Fruit fly (Drosophila melanogaster) S2 (cell line): ENCODE data around the gene Csk.

Source experiments
- CG8478 ChIP-seq: fragments of >200 bp; optimal IDR thresholded peaks from 2 replicates; lab custom pipeline; 2018
- CTCF ChIP-seq, 2 experiments: fragments of >200 bp; optimal IDR thresholded peaks; 2 replicates each; lab custom pipeline; 2018

Gene Csk

DNA sequence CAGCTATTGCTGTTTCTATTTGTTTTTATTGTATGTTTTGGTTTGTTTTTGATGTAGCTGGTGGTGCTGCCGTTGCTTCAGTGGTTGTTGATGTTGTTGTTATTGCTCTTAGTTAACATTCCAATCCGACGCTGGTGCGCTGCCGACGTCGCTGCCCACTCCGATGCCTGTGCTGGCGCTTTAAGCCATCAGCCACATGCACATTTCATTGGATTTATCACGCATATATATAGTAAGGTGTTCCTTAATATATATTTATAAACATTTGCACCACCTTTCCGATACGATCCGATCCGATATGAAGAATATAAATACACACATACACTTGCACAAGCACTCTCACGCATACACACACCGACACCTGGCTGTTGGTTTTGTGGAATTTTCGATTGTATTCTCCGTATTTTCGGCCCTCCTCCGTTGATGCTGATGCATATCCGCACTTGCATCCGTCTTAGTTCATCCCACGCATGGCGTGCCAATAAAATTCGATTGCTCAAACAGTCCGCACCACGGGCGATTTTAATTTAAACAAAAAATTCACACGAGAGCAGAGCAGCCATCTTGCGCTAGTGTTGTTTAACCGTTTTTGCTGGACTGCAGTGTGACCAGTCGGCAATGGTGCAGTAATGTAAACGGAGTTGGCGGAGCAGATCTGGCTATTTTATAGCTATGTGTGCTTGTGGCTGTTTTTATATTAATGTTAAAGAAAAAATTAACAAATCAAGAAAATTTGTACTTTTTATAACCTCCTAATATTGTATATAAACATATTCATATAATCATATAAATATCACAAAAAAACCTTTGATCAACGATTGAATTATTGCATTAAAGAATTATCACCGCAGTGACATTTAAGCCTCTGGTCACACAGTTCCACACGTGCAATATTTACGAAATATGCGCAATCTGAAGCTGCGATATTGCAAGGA, at the start of gene Csk, which contains the start of gene Elp1:
Csk (minus strand) TSS at position 602 of the 935 bp plus-strand sequence.
Elp1 (plus strand) TSS at position 867 of the 935 bp plus-strand sequence.
- TF ChIP-seq CTCF (optimal IDR thresholded peaks at IDR 0.05; lab: Kevin White, UChicago) (no peak), CG8478 (lab: Kevin White, UChicago) (no peak)

DNA sequence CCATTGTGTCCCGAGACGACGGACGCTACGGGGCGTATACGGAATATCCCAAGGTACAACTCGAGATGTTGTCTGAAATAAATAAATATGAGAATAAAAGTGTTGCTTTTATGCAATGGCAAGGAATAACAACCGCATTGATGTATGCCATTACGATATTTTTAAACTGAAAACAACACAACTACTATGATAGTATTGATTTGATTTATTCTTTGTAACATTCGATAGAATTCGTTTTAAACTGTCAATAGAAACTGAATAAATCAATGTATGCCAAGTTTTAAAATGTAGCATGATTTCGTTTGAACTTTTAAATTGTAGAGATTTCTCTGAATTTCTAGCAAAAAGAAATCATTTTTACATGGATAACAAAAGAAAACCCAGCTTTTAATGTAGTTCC, 45.7 kb upstream of the Csk start, which contains the start of gene CG14717:
CG14717 (plus strand) TSS at position 301 of the 400 bp plus-strand sequence.
- no peak for TF ChIP-seq CG8478 (lab: Kevin White, UChicago)
- no peak for TF ChIP-seq CTCF (optimal IDR thresholded peaks at IDR 0.05; lab: Kevin White, UChicago)

DNA sequence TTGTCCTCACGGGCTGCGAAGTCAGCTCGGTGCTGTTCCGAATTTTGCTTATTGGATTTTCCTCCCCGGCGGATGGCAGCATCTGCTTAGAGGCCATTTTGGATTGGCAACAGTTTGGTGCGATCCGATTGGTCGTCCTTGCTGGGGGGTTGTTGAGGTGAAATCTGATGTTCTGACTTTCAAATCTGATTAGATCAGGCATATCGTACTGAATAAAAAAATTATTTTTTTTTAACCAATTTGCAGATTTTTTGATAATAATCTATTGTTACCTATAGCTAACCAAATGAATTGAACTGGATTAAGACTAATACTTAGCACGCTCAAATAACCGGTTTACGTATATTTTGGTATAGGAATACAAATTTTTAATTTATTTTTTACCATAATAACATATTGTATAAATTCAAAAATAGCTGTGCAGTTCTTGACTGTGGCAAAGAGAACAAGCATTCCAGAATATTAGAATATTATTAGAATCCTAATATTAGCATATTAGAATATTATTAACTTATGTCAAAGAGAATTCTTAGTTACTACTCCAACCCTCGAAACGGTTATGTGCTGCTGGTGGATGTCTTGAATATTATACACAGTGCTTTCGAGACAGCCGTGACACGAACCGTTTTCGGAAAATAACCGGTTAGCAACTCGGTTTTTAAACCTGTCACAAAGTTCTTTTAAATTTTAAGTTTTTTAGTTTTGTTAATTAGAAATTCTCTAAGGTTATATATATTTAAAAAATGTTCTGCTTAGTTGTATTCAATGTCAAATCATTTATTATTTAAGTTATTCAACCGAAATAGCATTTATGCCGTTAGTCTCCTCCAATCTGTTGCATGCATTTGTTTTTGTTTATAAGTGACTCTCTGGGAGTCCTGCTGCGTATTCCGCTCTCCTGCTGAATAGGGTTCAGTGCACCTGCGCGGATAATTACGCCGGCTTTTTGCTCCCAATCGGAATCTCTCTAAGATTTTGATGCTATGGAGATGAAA, 44.1 kb upstream of the Csk start, which contains the start of gene Fer3:
Fer3 (minus strand) TSS at position 1 of the 995 bp plus-strand sequence.
- TF ChIP-seq CG8478 (lab: Kevin White, UChicago): no peak
- peak in 1 of 2 experiments; percentile 66 for TF ChIP-seq CTCF (optimal IDR thresholded peaks at IDR 0.05; lab: Kevin White, UChicago)

DNA sequence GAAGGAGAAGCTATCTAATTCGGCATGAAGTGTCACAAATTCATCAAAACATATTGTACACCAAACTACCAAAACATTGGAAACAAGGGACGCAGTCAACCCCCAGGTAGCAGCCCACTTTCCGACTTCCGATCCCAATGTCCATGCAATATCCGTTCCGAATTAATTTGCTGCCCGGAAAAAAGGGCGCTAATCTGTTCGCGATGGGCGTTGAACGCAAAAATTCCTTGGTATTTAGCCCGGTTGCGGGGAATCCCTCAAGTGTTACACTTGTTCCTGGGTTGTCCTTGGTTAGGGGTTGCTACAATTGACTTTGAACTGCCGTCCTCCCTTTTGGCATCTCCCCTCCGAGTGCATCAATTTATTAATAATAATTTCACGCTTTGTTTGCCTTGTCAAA, 42.0 kb upstream of the Csk start:
- no peak for TF ChIP-seq CG8478 (lab: Kevin White, UChicago)
- no peak for TF ChIP-seq CTCF (optimal IDR thresholded peaks at IDR 0.05; lab: Kevin White, UChicago)

DNA sequence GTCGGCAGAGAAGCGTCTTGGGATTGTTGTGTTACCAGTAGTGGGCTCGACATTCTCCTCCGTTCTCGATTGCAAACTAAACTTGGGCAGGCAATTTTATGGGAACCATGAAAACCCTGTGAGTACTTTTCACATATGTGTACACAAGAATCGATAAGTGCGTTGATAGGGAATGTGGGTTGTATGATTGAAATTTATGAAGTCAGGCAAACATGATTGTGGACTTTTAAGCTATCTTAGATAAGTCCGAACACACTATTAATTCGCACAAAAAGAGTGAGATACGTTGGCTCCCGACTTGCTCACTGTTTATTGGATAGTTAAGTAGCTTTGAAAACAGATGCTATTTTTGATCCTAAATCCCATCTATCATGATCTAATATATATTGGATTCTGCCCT, 41.2 kb upstream of the Csk start, which contains the start of gene CG18765:
CG18765 (minus strand) TSS at position 53 of the 400 bp plus-strand sequence.
- TF ChIP-seq CTCF (optimal IDR thresholded peaks at IDR 0.05; lab: Kevin White, UChicago): no peak
- TF ChIP-seq CG8478 (lab: Kevin White, UChicago): no peak

DNA sequence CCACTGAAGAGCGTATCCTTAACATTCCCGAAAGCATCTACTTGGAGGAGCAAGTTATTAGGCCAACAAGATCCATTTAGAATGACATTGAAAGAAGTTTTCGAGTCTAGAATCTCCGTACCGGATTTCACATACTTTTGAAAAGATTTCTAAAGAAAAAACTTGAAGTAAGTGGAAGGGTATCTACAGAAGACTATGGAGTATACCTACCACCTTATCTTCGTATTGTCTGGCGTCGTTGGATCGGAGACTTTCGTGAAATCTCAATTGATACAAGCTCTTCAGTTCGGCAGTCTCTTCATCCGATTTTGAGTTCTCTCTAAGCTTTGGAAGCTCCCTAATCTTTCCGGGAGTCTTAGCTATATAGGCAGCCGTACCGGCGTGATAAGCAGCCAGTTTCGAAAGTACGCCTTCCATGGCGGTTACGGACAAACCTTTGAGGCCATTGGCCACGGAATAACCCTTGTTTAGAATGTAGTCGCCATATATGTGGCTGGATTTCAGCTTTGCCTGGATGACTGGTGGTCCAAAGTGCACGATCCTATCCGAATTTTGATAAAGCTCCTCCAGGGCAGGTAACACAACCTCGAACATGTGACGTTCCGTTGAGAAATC, 40.5 kb upstream of the Csk start:
- TF ChIP-seq CG8478 (lab: Kevin White, UChicago) (no peak), CTCF (optimal IDR thresholded peaks at IDR 0.05; lab: Kevin White, UChicago) (no peak)

DNA sequence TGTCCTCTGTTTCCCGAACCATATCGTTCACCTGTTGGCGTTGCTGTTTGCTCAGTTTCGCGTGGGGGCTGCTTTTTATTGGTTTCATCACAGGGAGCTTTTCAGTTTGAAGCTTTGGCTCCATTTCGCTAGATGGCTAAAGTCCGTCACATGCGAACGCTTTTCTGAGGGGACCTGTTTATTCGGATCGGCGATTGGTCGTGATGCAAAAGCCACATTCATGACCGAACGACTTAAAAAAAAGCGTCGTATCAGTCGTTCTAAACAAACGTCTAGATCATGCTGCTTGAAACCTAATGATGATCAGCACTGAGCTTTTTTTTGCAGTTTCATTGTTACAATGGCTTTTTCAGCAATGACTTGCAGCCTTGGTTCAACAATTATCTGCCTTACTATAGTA, 39.4 kb upstream of the Csk start, which contains the start of gene CG6908:
CG6908 (minus strand) TSS at position 152 of the 400 bp plus-strand sequence.
- no peak for TF ChIP-seq CTCF (optimal IDR thresholded peaks at IDR 0.05; lab: Kevin White, UChicago)
- no peak for TF ChIP-seq CG8478 (lab: Kevin White, UChicago)

DNA sequence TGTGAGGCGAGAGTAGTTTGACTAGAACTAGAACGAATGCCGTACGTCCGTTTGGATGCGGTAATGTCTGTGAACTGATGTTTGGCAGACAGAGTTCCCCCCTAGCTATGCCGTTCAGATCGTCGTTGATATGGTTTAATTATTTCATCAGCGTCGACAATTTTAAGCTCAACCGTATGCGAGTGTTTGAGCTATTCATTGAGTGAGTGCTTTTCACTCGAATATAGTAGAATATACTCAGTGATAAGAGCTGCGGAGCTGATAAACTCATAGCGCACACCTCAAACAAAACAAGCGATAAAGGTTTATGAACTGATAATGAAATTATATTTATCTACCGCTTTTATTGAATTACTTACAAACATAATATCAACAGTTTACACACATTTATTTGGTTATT, 37.5 kb upstream of the Csk start, which contains the start of gene CG6834:
CG6834 (minus strand) TSS at position 79 of the 400 bp plus-strand sequence.
- TF ChIP-seq CTCF (optimal IDR thresholded peaks at IDR 0.05; lab: Kevin White, UChicago) (no peak), CG8478 (lab: Kevin White, UChicago) (no peak)

DNA sequence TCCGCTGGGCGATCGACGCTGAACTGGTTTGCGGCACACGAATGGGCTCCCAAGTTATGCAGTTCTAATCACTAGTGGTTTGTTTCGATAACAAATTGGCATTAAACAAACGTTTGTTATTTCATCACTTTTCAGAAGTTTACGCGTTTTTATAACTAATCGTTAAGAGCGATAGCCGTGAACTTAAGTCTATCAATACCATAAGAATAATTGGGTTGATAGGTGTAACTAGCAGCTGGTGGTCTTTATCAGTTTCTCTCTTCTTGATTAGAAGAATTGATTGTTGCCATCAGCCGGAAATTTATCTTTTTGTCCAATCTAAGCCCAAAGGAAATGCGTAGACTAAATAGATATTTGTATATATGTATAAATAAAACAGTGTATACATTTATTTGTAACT, 33.8 kb upstream of the Csk start, which contains the start of gene CG6830:
CG6830 (minus strand) TSS at position 27 of the 400 bp plus-strand sequence.
- TF ChIP-seq CTCF (optimal IDR thresholded peaks at IDR 0.05; lab: Kevin White, UChicago) (no peak), CG8478 (lab: Kevin White, UChicago) (no peak)

DNA sequence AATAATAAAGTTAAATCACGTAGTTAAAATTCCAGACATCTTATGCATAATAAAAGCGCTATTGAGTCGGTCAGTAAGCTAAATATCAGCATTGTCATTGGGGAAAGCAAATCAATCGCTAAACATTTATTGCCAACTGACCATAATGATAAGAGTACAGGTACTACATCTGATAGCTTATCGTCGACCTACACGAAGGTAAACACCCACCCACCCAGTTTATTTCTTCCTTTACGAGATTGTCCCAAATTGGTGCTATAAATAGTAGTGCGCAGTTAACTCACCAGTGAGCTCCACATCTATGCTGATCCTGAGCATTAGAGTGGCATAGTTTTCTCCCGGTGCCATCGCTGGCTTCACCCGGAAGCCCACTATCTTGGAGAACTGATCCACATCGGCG, 33.2 kb upstream of the Csk start:
- TF ChIP-seq CTCF (optimal IDR thresholded peaks at IDR 0.05; lab: Kevin White, UChicago) (no peak), CG8478 (lab: Kevin White, UChicago) (no peak)

DNA sequence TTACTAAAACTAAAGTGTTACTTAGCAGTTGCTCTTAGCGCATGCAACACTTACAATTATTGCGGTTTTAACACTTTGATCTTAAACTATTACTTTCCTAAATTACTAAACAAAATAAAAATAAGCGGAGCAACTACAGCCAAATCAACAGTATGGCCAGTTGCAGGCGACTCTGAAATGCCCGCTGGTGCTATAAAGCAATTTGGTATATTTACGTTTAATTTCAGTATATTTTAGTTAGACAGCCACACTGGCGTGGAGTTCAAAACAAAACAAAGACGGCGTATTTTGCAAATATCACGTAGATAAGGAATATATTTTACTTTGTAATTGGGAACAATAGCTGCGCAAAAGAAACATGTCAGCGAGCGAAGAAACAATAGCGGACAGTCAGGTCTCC, 29.0 kb upstream of the Csk start, which contains the start of the genes Taf12 and Ho:
Taf12 (minus strand) TSS at position 178 of the 400 bp plus-strand sequence.
Ho (plus strand) TSS at position 231 of the 400 bp plus-strand sequence.
- TF ChIP-seq CTCF (optimal IDR thresholded peaks at IDR 0.05; lab: Kevin White, UChicago) (peak in 1 of 2 experiments; percentile 12), CG8478 (lab: Kevin White, UChicago) (no peak)

DNA sequence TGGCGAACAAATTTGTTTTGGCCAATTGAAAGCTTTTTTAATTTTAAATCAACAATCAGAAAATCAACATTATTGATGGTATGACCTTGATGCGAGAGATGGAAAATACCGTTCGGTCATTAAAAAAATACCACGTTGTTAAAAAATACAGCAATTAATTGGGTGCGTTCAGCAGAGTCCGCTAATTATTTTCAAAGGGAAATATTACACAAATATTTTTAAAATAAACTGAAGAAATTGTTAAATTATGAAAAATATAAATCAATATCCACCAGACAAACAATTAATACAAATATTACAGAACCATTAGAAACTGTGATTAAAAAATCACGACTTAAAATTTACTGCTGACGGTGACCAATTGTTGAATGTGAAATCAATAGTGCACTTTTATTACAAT, 27.5 kb upstream of the Csk start, which contains the start of gene CG18476:
CG18476 (minus strand) TSS at position 101 of the 400 bp plus-strand sequence.
- TF ChIP-seq CTCF (optimal IDR thresholded peaks at IDR 0.05; lab: Kevin White, UChicago) (no peak), CG8478 (lab: Kevin White, UChicago) (no peak)
